Worm (Caenorhabditis elegans) whole organism, midembryonic: ENCODE measurements around the gene F54E12.2.

Experiments used
- T22C8.4 ChIP-seq: fragments of 200-800 bp; sonication (Bioruptor generic); IDR thresholded peaks from 2 replicates; pipeline ENCODE4 v1.3.6; 2022; ENCODE audit warnings: missing genetic modification characterization, missing compliant biosample characterization
- cog-1 ChIP-seq: sonication (generic microtip); optimal IDR thresholded peaks from 2 replicates; lab custom pipeline; 2016; ENCODE audit warnings: missing genetic modification characterization, missing compliant biosample characterization
- flt-1 ChIP-seq: fragments of 200-800 bp; sonication (Bioruptor generic); IDR thresholded peaks from 2 replicates; pipeline ENCODE4 v1.3.6; 2022; ENCODE audit warnings: missing genetic modification characterization, missing compliant biosample characterization
- klf-2 ChIP-seq: fragments of 200-800 bp; sonication (Bioruptor generic); conservative IDR thresholded peaks from 2 replicates; pipeline ENCODE4 v1.3.6; 2022; ENCODE audit warnings: missing genetic modification reagents, missing genetic modification characterization, missing compliant biosample characterization
- med-1 ChIP-seq: sonication (generic microtip); optimal IDR thresholded peaks from 2 replicates; lab custom pipeline; 2017; ENCODE audit warnings: missing genetic modification characterization, mild to moderate bottlenecking, missing compliant biosample characterization, antibody characterized with exemption, missing genetic modification reagents; ENCODE audit not compliant: insufficient read depth
- ref-1 ChIP-seq: fragments of 200-800 bp; sonication (Bioruptor generic); conservative IDR thresholded peaks from 2 replicates; pipeline ENCODE4 v1.3.6; 2022; ENCODE audit warnings: missing genetic modification reagents, missing genetic modification characterization, missing compliant biosample characterization
- tab-1 ChIP-seq: fragments of 200-800 bp; sonication (Bioruptor generic); IDR thresholded peaks from 2 replicates; pipeline ENCODE4 v1.3.6; 2022; ENCODE audit warnings: missing genetic modification characterization, missing compliant biosample characterization
- ztf-23 ChIP-seq: fragments of 200-800 bp; sonication (Bioruptor generic); IDR thresholded peaks from 2 replicates; pipeline ENCODE4 v1.3.6; 2022; ENCODE audit warnings: missing genetic modification reagents, missing genetic modification characterization, missing compliant biosample characterization
- ztf-29 ChIP-seq: fragments of 200-800 bp; sonication (Bioruptor generic); IDR thresholded peaks from 2 replicates; pipeline ENCODE4 v1.3.6; 2022; ENCODE audit warnings: missing genetic modification reagents, missing genetic modification characterization, missing compliant biosample characterization

The F54E12.2 gene

DNA sequence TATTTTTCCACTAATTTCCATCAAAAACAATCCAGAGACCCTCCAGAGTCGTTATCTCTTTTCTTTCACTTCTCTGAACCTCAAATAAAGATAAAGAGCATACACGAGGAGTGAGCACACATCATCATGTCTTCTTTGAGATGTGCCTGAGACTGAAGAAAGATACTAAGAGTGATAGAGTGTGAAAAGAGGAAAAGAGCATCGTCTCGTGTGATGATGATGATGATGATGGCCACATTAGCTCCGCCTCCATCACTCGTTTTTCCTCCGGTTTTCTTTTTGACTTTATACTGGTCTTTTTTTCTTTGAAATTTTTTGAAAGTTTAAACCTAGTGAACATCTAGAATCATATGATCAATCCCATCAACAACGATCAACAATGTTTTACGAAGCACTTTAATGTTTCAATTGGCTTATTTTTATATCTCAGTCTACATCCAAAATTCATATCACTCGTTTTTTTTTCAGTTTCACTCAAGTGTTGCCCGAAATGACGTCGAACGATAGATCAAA lies 17.0 kb upstream of the F54E12.2 start, which contains the start of gene T01G1.2:
Gene T01G1.2, plus strand, starts transcription at position 463 of the 513 bp plus-strand sequence.
- TF ChIP-seq ztf-29: no peak
- no peak for TF ChIP-seq ref-1 (GFP tag; lab: Robert Waterston, UW)
- TF ChIP-seq klf-2: no peak
- no peak for TF ChIP-seq ztf-23 (GFP tag; lab: Robert Waterston, UW)
- no peak for TF ChIP-seq T22C8.4 (GFP tag; lab: Robert Waterston, UW)
- no peak for TF ChIP-seq tab-1 (GFP tag; lab: Robert Waterston, UW)
- TF ChIP-seq med-1: no peak
- no peak for TF ChIP-seq cog-1 (tag; lab: Kevin White, UChicago)
- no peak for TF ChIP-seq flt-1

ce11 chrIV:11352768-11353167 lies 15.8 kb upstream of the F54E12.2 start:
- no peak for TF ChIP-seq tab-1 (GFP tag; lab: Robert Waterston, UW)
- TF ChIP-seq ztf-23 (GFP tag; lab: Robert Waterston, UW): no peak

- no peak for TF ChIP-seq ztf-29
- no peak for TF ChIP-seq klf-2
- TF ChIP-seq cog-1 (tag; lab: Kevin White, UChicago): no peak
- TF ChIP-seq ref-1 (GFP tag; lab: Robert Waterston, UW): no peak
- TF ChIP-seq med-1: no peak
- no peak for TF ChIP-seq ztf-23 (GFP tag; lab: Robert Waterston, UW)
- no peak for TF ChIP-seq flt-1
- no peak for TF ChIP-seq T22C8.4 (GFP tag; lab: Robert Waterston, UW)
- TF ChIP-seq tab-1 (GFP tag; lab: Robert Waterston, UW): no peak
Measured at ce11 chrIV:11351563-11351962, 14.6 kb upstream of the F54E12.2 start.

DNA sequence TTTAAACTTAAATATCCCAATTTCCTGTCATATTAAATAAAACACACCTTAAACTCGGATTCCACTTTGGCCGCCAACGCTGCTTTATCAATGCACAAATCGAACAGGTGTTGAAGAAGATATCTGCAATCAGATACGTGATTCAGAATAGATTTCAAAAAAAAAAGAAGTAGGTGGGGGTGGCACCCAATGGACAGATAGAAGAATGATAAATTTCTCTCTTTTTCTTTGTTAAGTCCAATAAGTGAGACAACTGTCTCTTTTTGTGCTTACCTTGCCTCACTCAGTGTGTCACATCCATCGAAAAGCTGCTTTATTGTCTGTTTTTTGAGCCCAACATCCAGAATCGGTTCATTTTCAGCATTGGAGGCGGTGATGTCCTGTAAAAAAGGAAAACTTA lies 13.8 kb upstream of the F54E12.2 start:
- TF ChIP-seq cog-1 (tag; lab: Kevin White, UChicago) (no peak), ztf-29 (no peak), med-1 (no peak), tab-1 (GFP tag; lab: Robert Waterston, UW) (no peak), T22C8.4 (GFP tag; lab: Robert Waterston, UW) (no peak), klf-2 (no peak), flt-1 (no peak), ref-1 (GFP tag; lab: Robert Waterston, UW) (no peak), ztf-23 (GFP tag; lab: Robert Waterston, UW) (no peak)

DNA sequence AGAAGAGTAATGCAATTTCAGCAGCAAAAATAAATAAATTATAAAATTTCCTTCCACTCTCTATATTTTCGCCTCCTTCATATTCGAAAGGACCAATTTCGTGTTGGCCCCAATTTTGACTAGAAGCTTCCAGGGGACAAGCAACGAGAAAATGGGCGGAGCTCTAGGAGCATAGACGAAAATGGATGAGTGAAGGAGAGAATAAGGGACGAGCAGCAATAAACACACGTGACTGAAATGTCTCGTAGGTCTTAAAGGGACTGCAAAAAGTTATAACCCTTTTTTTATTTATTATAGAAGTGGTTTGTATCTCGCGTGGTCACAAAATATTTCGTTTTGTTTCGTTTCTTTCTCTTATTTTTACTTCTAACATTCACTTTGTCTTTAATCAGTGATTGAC lies 12.8 kb upstream of the F54E12.2 start:
- TF ChIP-seq klf-2 (no peak), ref-1 (GFP tag; lab: Robert Waterston, UW) (no peak), med-1 (no peak), ztf-23 (GFP tag; lab: Robert Waterston, UW) (no peak), tab-1 (GFP tag; lab: Robert Waterston, UW) (no peak), ztf-29 (no peak), flt-1 (no peak), T22C8.4 (GFP tag; lab: Robert Waterston, UW) (no peak), cog-1 (tag; lab: Kevin White, UChicago) (no peak)

ce11 chrIV:11348822-11349221 lies 11.8 kb upstream of the F54E12.2 start:
- TF ChIP-seq klf-2: no peak
- no peak for TF ChIP-seq ztf-23 (GFP tag; lab: Robert Waterston, UW)
- no peak for TF ChIP-seq tab-1 (GFP tag; lab: Robert Waterston, UW)
- no peak for TF ChIP-seq T22C8.4 (GFP tag; lab: Robert Waterston, UW)
- TF ChIP-seq cog-1 (tag; lab: Kevin White, UChicago): no peak
- TF ChIP-seq ref-1 (GFP tag; lab: Robert Waterston, UW): no peak
- no peak for TF ChIP-seq ztf-29

- no peak for TF ChIP-seq ztf-29
- TF ChIP-seq flt-1: no peak
- TF ChIP-seq T22C8.4 (GFP tag; lab: Robert Waterston, UW): no peak
- no peak for TF ChIP-seq ztf-23 (GFP tag; lab: Robert Waterston, UW)
- no peak for TF ChIP-seq tab-1 (GFP tag; lab: Robert Waterston, UW)
- no peak for TF ChIP-seq cog-1 (tag; lab: Kevin White, UChicago)
- TF ChIP-seq med-1: no peak
- no peak for TF ChIP-seq ref-1 (GFP tag; lab: Robert Waterston, UW)
- no peak for TF ChIP-seq klf-2
Measured at ce11 chrIV:11347275-11347674, 10.3 kb upstream of the F54E12.2 start.

DNA sequence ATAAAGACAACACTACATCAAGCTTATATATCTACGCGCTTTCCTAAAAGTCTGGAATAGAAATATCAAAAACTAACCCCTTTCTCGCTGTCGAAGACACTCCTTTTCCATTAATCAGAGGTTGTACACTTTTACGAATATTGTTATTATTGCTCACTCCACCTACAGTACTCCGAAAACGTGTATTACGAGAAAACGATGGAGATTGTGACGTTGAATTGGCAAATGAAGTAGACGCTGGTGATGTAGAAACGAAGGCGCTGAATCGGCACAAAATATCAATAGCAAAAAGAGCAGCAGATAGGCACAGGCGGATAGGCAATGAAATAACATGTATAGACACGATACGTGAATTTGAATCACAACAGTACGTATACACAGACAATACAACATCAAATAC lies 7.3 kb upstream of the F54E12.2 start:
- TF ChIP-seq ref-1 (GFP tag; lab: Robert Waterston, UW): no peak
- TF ChIP-seq cog-1 (tag; lab: Kevin White, UChicago): no peak
- TF ChIP-seq T22C8.4 (GFP tag; lab: Robert Waterston, UW): no peak
- TF ChIP-seq med-1: no peak
- no peak for TF ChIP-seq tab-1 (GFP tag; lab: Robert Waterston, UW)
- no peak for TF ChIP-seq ztf-29
- no peak for TF ChIP-seq flt-1
- TF ChIP-seq klf-2: no peak
- no peak for TF ChIP-seq ztf-23 (GFP tag; lab: Robert Waterston, UW)

DNA sequence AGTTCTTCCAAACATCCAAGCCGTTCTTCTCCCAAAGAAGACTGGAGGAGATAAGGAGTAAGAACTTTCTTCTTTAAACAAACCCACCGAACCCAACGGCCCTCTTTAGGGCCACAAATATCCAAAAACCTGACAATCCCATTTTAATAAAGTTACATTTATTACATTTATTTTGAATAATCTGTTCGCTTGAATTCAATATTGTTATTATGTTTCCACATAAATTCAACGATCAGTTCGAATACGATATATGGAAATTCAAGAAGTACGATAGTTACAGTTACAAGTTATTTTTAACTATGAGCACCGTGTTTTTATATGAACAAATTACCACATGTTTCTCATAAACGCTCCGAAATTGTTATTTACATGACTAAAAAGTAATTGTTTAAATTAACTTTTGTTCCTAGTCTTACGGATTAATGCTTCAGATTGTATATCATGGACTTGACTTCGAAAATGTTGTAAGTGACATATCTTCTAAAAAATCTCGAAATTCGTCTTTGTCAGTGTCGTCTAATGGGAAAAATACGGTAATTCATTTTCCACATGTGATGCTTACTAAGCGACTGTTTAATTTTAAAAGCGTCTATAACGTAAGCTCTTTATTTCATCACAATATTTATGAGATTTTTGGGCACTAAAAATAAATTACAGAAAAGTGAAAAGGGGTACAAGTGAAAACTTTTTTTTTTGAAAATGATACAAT lies 3.9 kb upstream of the F54E12.2 start:
- TF ChIP-seq med-1 (no peak), klf-2 (no peak), ref-1 (GFP tag; lab: Robert Waterston, UW) (no peak), T22C8.4 (GFP tag; lab: Robert Waterston, UW) (no peak), ztf-29 (no peak), ztf-23 (GFP tag; lab: Robert Waterston, UW) (no peak), cog-1 (tag; lab: Kevin White, UChicago) (no peak), tab-1 (GFP tag; lab: Robert Waterston, UW) (no peak), flt-1 (no peak)

DNA sequence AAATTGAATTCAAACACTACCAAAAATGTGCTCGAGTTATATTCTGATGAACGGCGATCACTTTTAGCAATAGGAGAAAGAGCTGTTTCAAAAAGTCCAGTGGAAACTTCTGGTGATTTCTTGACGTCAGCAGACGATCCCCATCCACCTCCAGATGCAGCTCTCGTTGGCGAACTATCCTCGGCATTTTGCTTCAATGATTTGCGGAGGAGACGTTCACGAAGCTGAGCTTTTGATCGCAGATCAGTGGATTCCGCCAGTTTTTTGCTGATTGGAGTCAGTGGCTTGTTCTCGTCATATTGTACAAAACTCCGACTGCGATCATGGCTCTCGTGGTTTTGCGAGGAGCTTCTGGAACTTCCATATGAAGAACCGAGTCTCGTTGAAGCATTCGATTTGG lies 804 bp downstream of the F54E12.2 start:
- no peak for TF ChIP-seq ztf-29
- no peak for TF ChIP-seq T22C8.4 (GFP tag; lab: Robert Waterston, UW)
- TF ChIP-seq med-1: no peak
- no peak for TF ChIP-seq ztf-23 (GFP tag; lab: Robert Waterston, UW)
- TF ChIP-seq cog-1 (tag; lab: Kevin White, UChicago): no peak
- TF ChIP-seq flt-1: no peak
- no peak for TF ChIP-seq tab-1 (GFP tag; lab: Robert Waterston, UW)
- no peak for TF ChIP-seq ref-1 (GFP tag; lab: Robert Waterston, UW)
- no peak for TF ChIP-seq klf-2
